Fruit fly (Drosophila melanogaster) whole organism, wandering third instar larva: ENCODE measurements around the gene CG14006.

Experiments
- Mio ChIP-seq: sonication (Bioruptor generic); optimal IDR thresholded peaks from 2 replicates; lab custom pipeline; 2016; ENCODE audit warnings: missing biosample characterization, missing genetic modification characterization
- OdsH ChIP-seq: fragments of 200-800 bp; sonication (Bioruptor generic); optimal IDR thresholded peaks from 2 replicates; lab custom pipeline; 2016; ENCODE audit warnings: missing biosample characterization, mild to moderate bottlenecking, missing genetic modification characterization
- Sp1 ChIP-seq: fragments of 200-800 bp; sonication (Bioruptor generic); optimal IDR thresholded peaks from 3 replicates; lab custom pipeline; 2019; ENCODE audit warnings: missing biosample characterization, mild to moderate bottlenecking, missing genetic modification characterization, moderate library complexity
- Vsx2 ChIP-seq: fragments of 200-300, 225-300 bp; sonication (Bioruptor generic); optimal IDR thresholded peaks from 2 replicates; lab custom pipeline; 2018; ENCODE audit warnings: missing biosample characterization, missing genetic modification characterization; ENCODE audit not compliant: partially characterized antibody
- br ChIP-seq: fragments of 200-800 bp; sonication (Bioruptor generic); optimal IDR thresholded peaks from 2 replicates; lab custom pipeline; 2016; ENCODE audit warnings: missing biosample characterization, missing genetic modification characterization
- jim ChIP-seq: fragments of 175-275, 200-325 bp; sonication (Bioruptor generic); optimal IDR thresholded peaks from 2 replicates; lab custom pipeline; 2016; ENCODE audit warnings: missing biosample characterization, mild to moderate bottlenecking, missing genetic modification characterization
- psq ChIP-seq: fragments of 200-800 bp; sonication (Bioruptor generic); optimal IDR thresholded peaks from 3 replicates; lab custom pipeline; 2017; ENCODE audit warnings: missing biosample characterization, mild to moderate bottlenecking, missing genetic modification characterization, moderate library complexity

Gene CG14006

DNA sequence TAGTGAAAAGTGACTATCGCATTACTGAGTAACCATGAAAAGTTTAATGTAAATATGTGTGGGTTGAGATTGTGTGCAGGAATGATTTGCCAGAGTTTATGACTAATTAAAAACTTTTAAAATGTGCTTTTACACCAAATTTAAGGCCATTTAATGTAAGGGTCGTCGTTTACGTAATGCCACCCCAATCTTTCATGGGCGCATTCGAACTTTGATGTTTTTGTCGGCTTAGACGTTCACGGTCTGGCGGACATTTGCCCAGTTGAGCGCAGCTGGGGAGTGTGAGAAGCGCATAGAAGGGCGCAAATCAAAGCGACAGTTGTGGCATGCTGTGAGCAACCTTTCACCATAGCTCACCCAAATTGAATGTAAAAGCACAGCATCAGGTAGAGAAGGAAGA, 50.3 kb downstream of the CG14006 start, which contains the start of gene CG12511:
Gene CG12511 (plus strand): TSS at position 301 of the 400 bp plus-strand sequence.
- no peak for TF ChIP-seq Vsx2 (GFP tag; lab: Kevin White, UChicago)
- TF ChIP-seq Sp1 (GFP tag; lab: Kevin White, UChicago): no peak
- no peak for TF ChIP-seq OdsH
- TF ChIP-seq Mio (GFP tag; lab: Kevin White, UChicago): no peak
- TF ChIP-seq jim (GFP tag; lab: Kevin White, UChicago): no peak
- no peak for TF ChIP-seq psq (GFP tag; lab: Kevin White, UChicago)
- no peak for TF ChIP-seq br (GFP tag; lab: Kevin White, UChicago)
